Worm (Caenorhabditis elegans) whole organism, L4/young adult: ENCODE measurements around the gene lgc-56.

ENCODE experiments used
- W03F9.2 ChIP-seq: fragments of 150-350 bp; optimal IDR thresholded peaks from 2 replicates; lab custom pipeline; 2014; ENCODE audit warnings: missing biosample characterization, missing genetic modification characterization
- him-1 ChIP-seq: sonication (generic microtip); optimal IDR thresholded peaks from 2 replicates; lab custom pipeline; 2016; ENCODE audit warnings: missing genotype, missing genetic modification reagents, missing genetic modification characterization, missing compliant biosample characterization

DNA sequence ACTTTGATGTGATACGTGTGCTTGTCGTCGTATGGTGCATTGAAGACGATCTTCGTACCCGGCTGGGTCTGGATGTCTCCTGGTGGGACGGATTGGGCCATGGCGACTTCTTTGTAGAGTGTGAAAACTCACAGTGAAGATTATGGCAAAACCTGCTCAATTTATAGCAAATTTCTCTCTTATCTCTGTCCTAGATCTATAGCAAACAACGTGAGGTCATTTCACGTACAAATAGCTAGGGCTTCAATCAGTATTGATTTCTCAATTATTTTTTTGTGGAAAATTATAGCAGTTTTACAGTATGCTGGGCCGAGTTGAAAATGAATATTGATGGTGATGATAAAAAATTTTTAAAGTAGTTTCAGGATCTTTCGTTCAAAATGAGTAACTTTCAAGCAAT, 26.8 kb downstream of the lgc-56 start, which contains the start of gene msp-45:
- TF ChIP-seq him-1 (tag; lab: Kevin White, UChicago), result no peak
- TF ChIP-seq W03F9.2 (tag; lab: Kevin White, UChicago), result no peak
